Fruit fly (Drosophila melanogaster) whole organism, larva: Measurements from ENCODE around the gene CG10600.

Experiments used
- noc ChIP-seq: fragments of 200-800 bp; sonication (Bioruptor generic); optimal IDR thresholded peaks from 3 replicates; lab custom pipeline; 2019; ENCODE audit warnings: missing biosample characterization, mild to moderate bottlenecking, missing genetic modification characterization, moderate library complexity

Gene CG10600

dm6 chr2L:18839143-18839872, at the start of gene CG10600:
TSS of gene CG10600 (minus strand) at chr2L:18839679.
- TF ChIP-seq noc (tag; lab: Kevin White, UChicago), result peak; percentile 76

- no peak for TF ChIP-seq noc (tag; lab: Kevin White, UChicago)
These were observed 47.4 kb upstream of the CG10600 start for dm6 chr2L:18886904-18887303.

dm6 chr2L:18884783-18885182, 45.3 kb upstream of the CG10600 start:
- TF ChIP-seq noc (tag; lab: Kevin White, UChicago), result no peak

- TF ChIP-seq noc (tag; lab: Kevin White, UChicago), result no peak
These were observed 43.3 kb upstream of the CG10600 start for dm6 chr2L:18882734-18883133.

- TF ChIP-seq noc (tag; lab: Kevin White, UChicago), result no peak
These were observed 41.7 kb upstream of the CG10600 start, which contains the start of gene tup for dm6 chr2L:18881014-18881660. TSS of gene tup (minus strand) at chr2L:18881261.

dm6 chr2L:18878439-18878838, 39.0 kb upstream of the CG10600 start:
- TF ChIP-seq noc (tag; lab: Kevin White, UChicago), result no peak

dm6 chr2L:18875213-18875612, 35.7 kb upstream of the CG10600 start:
- no peak for TF ChIP-seq noc (tag; lab: Kevin White, UChicago)

- no peak for TF ChIP-seq noc (tag; lab: Kevin White, UChicago)
These were observed 32.3 kb upstream of the CG10600 start for dm6 chr2L:18871822-18872221.

- no peak for TF ChIP-seq noc (tag; lab: Kevin White, UChicago)
These were observed 28.3 kb upstream of the CG10600 start for dm6 chr2L:18867815-18868214.

dm6 chr2L:18866582-18866981, 27.1 kb upstream of the CG10600 start:
- no peak for TF ChIP-seq noc (tag; lab: Kevin White, UChicago)

dm6 chr2L:18864981-18865380, 25.5 kb upstream of the CG10600 start:
- TF ChIP-seq noc (tag; lab: Kevin White, UChicago), result no peak

dm6 chr2L:18864093-18864492, 24.6 kb upstream of the CG10600 start:
- TF ChIP-seq noc (tag; lab: Kevin White, UChicago), result no peak

- TF ChIP-seq noc (tag; lab: Kevin White, UChicago), result no peak
These were observed 21.4 kb upstream of the CG10600 start for dm6 chr2L:18860920-18861319.

dm6 chr2L:18858661-18859532, 19.4 kb upstream of the CG10600 start, which contains the start of the genes CG10602 and mRpL13:
TSS of gene CG10602 (minus strand) at chr2L:18859248.
TSS of gene mRpL13 (minus strand) at chr2L:18859248.
- TF ChIP-seq noc (tag; lab: Kevin White, UChicago), result no peak

dm6 chr2L:18857635-18858059, 18.2 kb upstream of the CG10600 start:
- peak; percentile 96 for TF ChIP-seq noc (tag; lab: Kevin White, UChicago)

dm6 chr2L:18852249-18852648, 12.8 kb upstream of the CG10600 start:
- no peak for TF ChIP-seq noc (tag; lab: Kevin White, UChicago)
